Worm (Caenorhabditis elegans) whole organism, L4 larva: ENCODE results near the gene pes-23.
A peak's percentile ranks its signal among the peaks of the same experiment; 100 is the strongest.

Experiments used
- ceh-20 ChIP-seq: fragments of 200-800 bp; sonication (Bioruptor generic); IDR thresholded peaks from 2 replicates; pipeline ENCODE4 v1.3.6; 2022; ENCODE audit warnings: missing genetic modification reagents, missing genetic modification characterization, missing compliant biosample characterization
- hmg-1.1 ChIP-seq: fragments of 200-800 bp; sonication (Bioruptor generic); IDR thresholded peaks from 2 replicates; pipeline ENCODE4 v1.3.6; 2022; ENCODE audit warnings: missing genetic modification reagents, missing genetic modification characterization, missing compliant biosample characterization
- jun-1 ChIP-seq: fragments of 150-350 bp; optimal IDR thresholded peaks from 2 replicates; lab custom pipeline; 2014; ENCODE audit warnings: missing biosample characterization, missing genetic modification reagents, missing genetic modification characterization
- lin-15B ChIP-seq: fragments of 150-350 bp; sonication (generic microtip); optimal IDR thresholded peaks from 3 replicates; lab custom pipeline; 2014; ENCODE audit warnings: missing biosample characterization, missing genetic modification characterization
- lin-39 ChIP-seq: fragments of 150-350 bp; optimal IDR thresholded peaks from 2 replicates; lab custom pipeline; 2014; ENCODE audit warnings: missing biosample characterization, missing genetic modification reagents, missing genetic modification characterization
- lsy-2 ChIP-seq, 2 experiments: fragments of 150-350 bp in 1 of 2; sonication (generic microtip) in 1 of 2; optimal IDR thresholded peaks; 2 replicates each; lab custom pipeline; 2014 to 2017; ENCODE audit warnings: missing biosample characterization in 2 of 2, missing genetic modification characterization in 2 of 2
- mdt-29 ChIP-seq: fragments of 200-800 bp; sonication (Bioruptor generic); IDR thresholded peaks from 2 replicates; pipeline ENCODE4 v1.3.6; 2022; ENCODE audit warnings: missing genetic modification reagents, missing genetic modification characterization, missing compliant biosample characterization
- mep-1 ChIP-seq: fragments of 150-350 bp; sonication (generic microtip); optimal IDR thresholded peaks from 3 replicates; lab custom pipeline; 2014; ENCODE audit warnings: missing biosample characterization, missing genetic modification characterization
- nhr-237 ChIP-seq: sonication (generic microtip); optimal IDR thresholded peaks from 2 replicates; lab custom pipeline; 2017; ENCODE audit warnings: missing biosample characterization, missing genetic modification characterization
- set-16 ChIP-seq: fragments of 200-800 bp; sonication (Bioruptor generic); IDR thresholded peaks from 2 replicates; pipeline ENCODE4 v1.3.6; 2022; ENCODE audit warnings: missing genetic modification reagents, missing genetic modification characterization, missing compliant biosample characterization
- tag-97 ChIP-seq: fragments of 200-800 bp; sonication (Bioruptor generic); IDR thresholded peaks from 2 replicates; pipeline ENCODE4 v1.3.6; 2022; ENCODE audit warnings: missing genetic modification characterization, missing compliant biosample characterization
- ztf-11 ChIP-seq: fragments of 150-350 bp; optimal IDR thresholded peaks from 2 replicates; lab custom pipeline; 2014; ENCODE audit warnings: missing biosample characterization, missing genetic modification characterization

- TF ChIP-seq tag-97 (GFP tag; lab: Robert Waterston, UW) (no peak), lin-39 (tag; lab: Kevin White, UChicago) (no peak), ztf-11 (no peak), lin-15B (no peak), nhr-237 (tag; lab: Kevin White, UChicago) (no peak), jun-1 (tag; lab: Kevin White, UChicago) (no peak), mep-1 (no peak), set-16 (GFP tag; lab: Robert Waterston, UW) (no peak), ceh-20 (GFP tag; lab: Robert Waterston, UW) (peak; percentile 64; the same call in 1 of the 2 replicates), lsy-2 (tag; optimal IDR thresholded peaks at IDR 0.05; lab: Kevin White, UChicago) (no peak), mdt-29 (peak; percentile 60; the same call in 1 of the 2 replicates), hmg-1.1 (GFP tag; lab: Robert Waterston, UW) (peak; percentile 76)
Observed at ce11 chrX:6867707-6868106, 33.5 kb upstream of the pes-23 start.
